Worm (Caenorhabditis elegans) whole organism, L2 larva: ENCODE results near the gene str-193.

Experiments
- lin-13 ChIP-seq: fragments of 150-350 bp; optimal IDR thresholded peaks from 2 replicates; lab custom pipeline; 2014; ENCODE audit warnings: missing biosample characterization, missing genetic modification reagents, missing genetic modification characterization
- nhr-237 ChIP-seq: fragments of 150-350 bp; optimal IDR thresholded peaks from 2 replicates; lab custom pipeline; 2014; ENCODE audit warnings: missing biosample characterization, missing genetic modification characterization

DNA sequence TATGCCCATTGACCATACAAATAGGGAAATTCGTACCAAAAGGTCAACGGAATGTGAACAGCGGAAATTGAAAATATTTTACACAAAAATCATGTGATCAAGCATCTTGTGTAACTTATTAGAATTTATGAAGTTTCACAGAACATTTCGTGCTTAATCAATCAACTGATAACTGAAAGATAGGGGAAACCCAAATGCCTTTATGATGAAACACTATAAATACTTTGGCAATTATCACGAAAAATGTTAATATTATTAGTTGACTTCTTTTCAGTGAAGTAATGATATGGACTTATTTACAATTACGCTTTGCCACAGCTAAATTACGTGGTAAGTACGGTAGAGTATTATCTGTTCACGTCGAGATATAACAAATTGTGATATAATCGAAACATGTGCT is 35.4 kb upstream of the str-193 start:
- TF ChIP-seq lin-13 (GFP tag; lab: Kevin White, UChicago) (no peak), nhr-237 (tag; lab: Kevin White, UChicago) (no peak)
